3 worm cellular contexts compared by ENCODE assay signal in genomic region chrX:14028492-14028891, ce11.
A peak's percentile ranks its signal among the peaks of the same experiment; 100 is the strongest.
TF ChIP-seq lines count a peak whose summit lies in the region.

No protein-coding gene starts in this region.

TF ChIP-seq in whole organism, L1 larva, 84 proteins besides CTCF, POLR2A, EP300 and RAD21:
- no peak for TF ChIP-seq nhr-76 (tag; optimal IDR thresholded peaks at IDR 0.05; lab: Kevin White, UChicago)
- TF ChIP-seq efl-1 (optimal IDR thresholded peaks at IDR 0.05; lab: Kevin White, UChicago): no peak
- TF ChIP-seq efl-1 (GFP tag; optimal IDR thresholded peaks at IDR 0.05 in 1 of 2; lab: Kevin White, UChicago): peak in 1 of 2 experiments; percentile 66
- peak; percentile 15 for TF ChIP-seq lin-14 (GFP tag; optimal IDR thresholded peaks at IDR 0.05; lab: Kevin White, UChicago)
- no peak for TF ChIP-seq pax-3 (tag; optimal IDR thresholded peaks at IDR 0.05; lab: Kevin White, UChicago)
- TF ChIP-seq snu-23 (GFP tag; optimal IDR thresholded peaks at IDR 0.05; lab: Kevin White, UChicago): peak; percentile 3

TF ChIP-seq in whole organism, late embryonic, 69 proteins besides CTCF, POLR2A, EP300 and RAD21:
- peak; percentile 23 for TF ChIP-seq tbx-2 (tag; optimal IDR thresholded peaks at IDR 0.05; lab: Kevin White, UChicago)
- TF ChIP-seq nhr-232 (tag; optimal IDR thresholded peaks at IDR 0.05; lab: Kevin White, UChicago): no peak
- TF ChIP-seq ceh-14 (tag; optimal IDR thresholded peaks at IDR 0.05; lab: Kevin White, UChicago): peak; percentile 60
- TF ChIP-seq dmd-4 (tag; optimal IDR thresholded peaks at IDR 0.05; lab: Kevin White, UChicago; ENCODE audit: borderline replicate concordance): no peak
- TF ChIP-seq ceh-24 (tag; optimal IDR thresholded peaks at IDR 0.05; lab: Kevin White, UChicago): no peak
- TF ChIP-seq unc-42 (tag; optimal IDR thresholded peaks at IDR 0.05; lab: Kevin White, UChicago): peak; percentile 66
- TF ChIP-seq ztf-16 (tag; optimal IDR thresholded peaks at IDR 0.05; lab: Kevin White, UChicago): no peak
- TF ChIP-seq unc-86 (tag; optimal IDR thresholded peaks at IDR 0.05; lab: Kevin White, UChicago): no peak
- TF ChIP-seq ama-1 (optimal IDR thresholded peaks at IDR 0.05; lab: Kevin White, UChicago): no peak
- no peak for TF ChIP-seq ets-4 (tag; optimal IDR thresholded peaks at IDR 0.05; lab: Kevin White, UChicago)

TF ChIP-seq in whole organism, mixed stage, embryonic, 35 proteins besides CTCF, POLR2A, EP300 and RAD21:
- peak; percentile 77 for TF ChIP-seq ces-1 (GFP tag; optimal IDR thresholded peaks at IDR 0.05; lab: Kevin White, UChicago)
- TF ChIP-seq mls-2 (tag; optimal IDR thresholded peaks at IDR 0.05; lab: Kevin White, UChicago): no peak

Comparison
In these comparisons a context has a peak if more than half of its experiments do, and no peak if none do; other contexts are left out.
1. Of the 10 proteins assayed by ChIP-seq in both whole organism, L1 larva and whole organism, late embryonic: peak only in whole organism, L1 larva: none; only in whole organism, late embryonic: tbx-2; in both: none; in neither: 9.